Worm (Caenorhabditis elegans) whole organism, L4 larva: ENCODE measurements around the gene rde-12.
A peak's percentile ranks its signal among the peaks of the same experiment; 100 is the strongest.

Source experiments
- T20F7.1 ChIP-seq: fragments of 200-800 bp; sonication (Bioruptor generic); optimal IDR thresholded peaks from 2 replicates; lab custom pipeline; 2018; ENCODE audit warnings: mild to moderate bottlenecking, missing genetic modification characterization, missing compliant biosample characterization
- Y48G9A.11 ChIP-seq: fragments of 200-800 bp; sonication (Bioruptor generic); IDR thresholded peaks from 2 replicates; pipeline ENCODE4 v1.3.6; 2022; ENCODE audit warnings: missing genetic modification reagents, missing genetic modification characterization, missing compliant biosample characterization
- aha-1 ChIP-seq: fragments of 150-350 bp; peaks from one replicate; lab custom pipeline; 2014; ENCODE audit warnings: missing biosample characterization, missing genetic modification characterization
- ceh-28 ChIP-seq: fragments of 150-350 bp; optimal IDR thresholded peaks from 2 replicates; lab custom pipeline; 2014; ENCODE audit warnings: missing biosample characterization, missing genetic modification reagents, missing genetic modification characterization
- daf-16 ChIP-seq, 3 experiments: sonication (generic microtip); optimal IDR thresholded peaks; 2 replicates each; lab custom pipeline; 2016 to 2017; ENCODE audit warnings: missing genetic modification characterization in 3 of 3, missing genetic modification reagents in 3 of 3, mild to moderate bottlenecking in 2 of 3, missing compliant biosample characterization in 2 of 3, missing biosample characterization in 1 of 3, moderate library complexity in 1 of 3
- dmd-6 ChIP-seq: fragments of 200-800 bp; sonication (Bioruptor generic); IDR thresholded peaks from 2 replicates; pipeline ENCODE4 v1.3.6; 2022; ENCODE audit warnings: missing genetic modification reagents, missing genetic modification characterization, missing compliant biosample characterization
- dve-1 ChIP-seq: sonication (generic microtip); optimal IDR thresholded peaks from 2 replicates; lab custom pipeline; 2017; ENCODE audit warnings: antibody characterized with exemption, mild to moderate bottlenecking, missing genetic modification characterization, missing compliant biosample characterization; ENCODE audit not compliant: insufficient read depth
- egl-43 ChIP-seq: fragments of 200-800 bp; sonication (Bioruptor generic); IDR thresholded peaks from 2 replicates; pipeline ENCODE4 v1.3.6; 2022; ENCODE audit warnings: missing genetic modification reagents, missing genetic modification characterization, missing compliant biosample characterization
- gei-8 ChIP-seq: fragments of 200-800 bp; sonication (Bioruptor generic); optimal IDR thresholded peaks from 2 replicates; lab custom pipeline; 2018; ENCODE audit warnings: mild to moderate bottlenecking, missing genetic modification characterization, missing compliant biosample characterization
- hif-1 ChIP-seq, 2 experiments: sonication (generic microtip); optimal IDR thresholded peaks; 2 replicates each; lab custom pipeline; 2016 to 2017; ENCODE audit warnings: missing compliant biosample characterization in 2 of 2, missing genetic modification characterization in 2 of 2, missing genetic modification reagents in 2 of 2, missing genotype in 2 of 2, mild to moderate bottlenecking in 1 of 2
- hlh-11 ChIP-seq: fragments of 200-800 bp; sonication (Bioruptor generic); optimal IDR thresholded peaks from 2 replicates; lab custom pipeline; 2018; ENCODE audit warnings: mild to moderate bottlenecking, missing genetic modification characterization, missing compliant biosample characterization
- hlh-30 ChIP-seq: sonication (generic microtip); optimal IDR thresholded peaks from 2 replicates; lab custom pipeline; 2017; ENCODE audit warnings: antibody characterized with exemption, mild to moderate bottlenecking, missing genetic modification characterization, missing compliant biosample characterization; ENCODE audit not compliant: insufficient read depth
- lim-7 ChIP-seq: fragments of 200-800 bp; sonication (Bioruptor generic); IDR thresholded peaks from 2 replicates; pipeline ENCODE4 v1.3.6; 2022; ENCODE audit warnings: missing genetic modification characterization, missing compliant biosample characterization
- lin-29 ChIP-seq: fragments of 200-800 bp; sonication (Bioruptor generic); IDR thresholded peaks from 2 replicates; pipeline ENCODE4 v1.3.6; 2022; ENCODE audit warnings: missing genetic modification reagents, missing genetic modification characterization, missing compliant biosample characterization
- lin-39 ChIP-seq: fragments of 150-350 bp; optimal IDR thresholded peaks from 2 replicates; lab custom pipeline; 2014; ENCODE audit warnings: missing biosample characterization, missing genetic modification reagents, missing genetic modification characterization
- lsy-2 ChIP-seq, 2 experiments: fragments of 150-350 bp in 1 of 2; sonication (generic microtip) in 1 of 2; optimal IDR thresholded peaks; 2 replicates each; lab custom pipeline; 2014 to 2017; ENCODE audit warnings: missing biosample characterization in 2 of 2, missing genetic modification characterization in 2 of 2
- mdl-1 ChIP-seq, 2 experiments: fragments of 150-350 bp in 1 of 2; sonication (generic microtip) in 1 of 2; optimal IDR thresholded peaks; 2 replicates each; lab custom pipeline; 2014 to 2017; ENCODE audit warnings: missing biosample characterization in 2 of 2, missing genetic modification characterization in 2 of 2
- mep-1 ChIP-seq: fragments of 150-350 bp; sonication (generic microtip); optimal IDR thresholded peaks from 3 replicates; lab custom pipeline; 2014; ENCODE audit warnings: missing biosample characterization, missing genetic modification characterization
- mes-2 ChIP-seq: sonication (generic microtip); optimal IDR thresholded peaks from 2 replicates; lab custom pipeline; 2016; ENCODE audit warnings: missing genotype, mild to moderate bottlenecking, missing genetic modification characterization, missing compliant biosample characterization; ENCODE audit not compliant: poor library complexity, severe bottlenecking
- mxl-3 ChIP-seq: fragments of 200-800 bp; sonication (Bioruptor generic); optimal IDR thresholded peaks from 2 replicates; lab custom pipeline; 2018; ENCODE audit warnings: mild to moderate bottlenecking, missing genetic modification characterization, missing compliant biosample characterization
- nhr-10 ChIP-seq: fragments of 150-350 bp; optimal IDR thresholded peaks from 2 replicates; lab custom pipeline; 2014; ENCODE audit warnings: missing biosample characterization, missing genetic modification characterization
- nhr-237 ChIP-seq: sonication (generic microtip); optimal IDR thresholded peaks from 2 replicates; lab custom pipeline; 2017; ENCODE audit warnings: missing biosample characterization, missing genetic modification characterization
- nhr-28 ChIP-seq: fragments of 150-350 bp; optimal IDR thresholded peaks from 2 replicates; lab custom pipeline; 2014; ENCODE audit warnings: missing biosample characterization, missing genetic modification characterization
- nhr-41 ChIP-seq: fragments of 200-800 bp; sonication (Bioruptor generic); IDR thresholded peaks from 2 replicates; pipeline ENCODE4 v1.3.6; 2022; ENCODE audit warnings: missing genetic modification reagents, missing genetic modification characterization, missing compliant biosample characterization
- nhr-42 ChIP-seq: fragments of 200-800 bp; sonication (Bioruptor generic); IDR thresholded peaks from 2 replicates; pipeline ENCODE4 v1.3.6; 2022; ENCODE audit warnings: missing genetic modification characterization, missing compliant biosample characterization
- nhr-48 ChIP-seq: sonication (generic microtip); optimal IDR thresholded peaks from 2 replicates; lab custom pipeline; 2016; ENCODE audit warnings: mild to moderate bottlenecking, missing genetic modification characterization, missing compliant biosample characterization
- nhr-77 ChIP-seq: fragments of 150-350 bp; optimal IDR thresholded peaks from 2 replicates; lab custom pipeline; 2014; ENCODE audit warnings: missing biosample characterization, missing genetic modification characterization
- pqm-1 ChIP-seq: sonication (generic microtip); optimal IDR thresholded peaks from 2 replicates; lab custom pipeline; 2017; ENCODE audit warnings: missing biosample characterization, missing genetic modification characterization
- saeg-2 ChIP-seq: fragments of 200-800 bp; sonication (Bioruptor generic); IDR thresholded peaks from 2 replicates; pipeline ENCODE4 v1.3.6; 2022; ENCODE audit warnings: missing genetic modification reagents, missing genetic modification characterization, missing compliant biosample characterization
- sdz-12 ChIP-seq: fragments of 200-800 bp; sonication (Bioruptor generic); optimal IDR thresholded peaks from 2 replicates; lab custom pipeline; 2018; ENCODE audit warnings: mild to moderate bottlenecking, missing genetic modification characterization, missing compliant biosample characterization
- skn-1 ChIP-seq: fragments of 150-350 bp; optimal IDR thresholded peaks from 2 replicates; lab custom pipeline; 2014; ENCODE audit warnings: missing biosample characterization, missing genetic modification characterization
- snpc-1.2 ChIP-seq: fragments of 200-800 bp; sonication (Bioruptor generic); IDR thresholded peaks from 2 replicates; pipeline ENCODE4 v1.3.6; 2022; ENCODE audit warnings: missing genetic modification reagents, missing genetic modification characterization, missing compliant biosample characterization
- spr-3 ChIP-seq: fragments of 200-800 bp; sonication (Bioruptor generic); optimal IDR thresholded peaks from 2 replicates; lab custom pipeline; 2018; ENCODE audit warnings: mild to moderate bottlenecking, missing genetic modification characterization, missing compliant biosample characterization
- tra-1 ChIP-seq: fragments of 200-800 bp; sonication (Bioruptor generic); IDR thresholded peaks from 2 replicates; pipeline ENCODE4 v1.3.6; 2022; ENCODE audit warnings: missing genetic modification reagents, missing genetic modification characterization, missing compliant biosample characterization
- unc-62 ChIP-seq, 3 experiments: fragments of 150-350 bp in 1 of 3; sonication (generic microtip); optimal IDR thresholded peaks in 2 of 3; peaks in 1 of 3; 1 replicate in 1 of 3; 2 replicates in 2 of 3; lab custom pipeline; 2014 to 2017; ENCODE audit warnings: missing biosample characterization in 3 of 3, missing genetic modification characterization in 3 of 3, missing genetic modification reagents in 3 of 3, missing genotype in 1 of 3
- zfp-3 ChIP-seq: fragments of 200-800 bp; sonication (Bioruptor generic); conservative IDR thresholded peaks from 2 replicates; pipeline ENCODE4 v1.3.6; 2022; ENCODE audit warnings: missing genetic modification reagents, missing genetic modification characterization, missing compliant biosample characterization

The rde-12 gene

ce11 chrV:13653713-13654393 is 11.3 kb upstream of the rde-12 start, which contains the start of gene lpin-1:
lpin-1 (minus strand) TSS chrV:13654129.
- TF ChIP-seq ceh-28 (tag; lab: Kevin White, UChicago) (no peak), tra-1 (GFP tag; lab: Robert Waterston, UW) (no peak; the same call in 1 of the 2 replicates), saeg-2 (peak; percentile 11; the same call in 1 of the 2 replicates), hif-1 (tag; optimal IDR thresholded peaks at IDR 0.05; lab: Kevin White, UChicago) (peak in 1 of 2 experiments; percentile 38), lin-29 (GFP tag; lab: Robert Waterston, UW) (no peak), lsy-2 (tag; optimal IDR thresholded peaks at IDR 0.05; lab: Kevin White, UChicago) (peak in 1 of 2 experiments; percentile 8), gei-8 (GFP tag; lab: Kevin White, UChicago) (no peak), pqm-1 (peak; percentile 16), aha-1 (peak; percentile 96), unc-62 (GFP tag; optimal IDR thresholded peaks at IDR 0.05 in 1 of 2; lab: Kevin White, UChicago) (peak in 1 of 2 experiments; percentile 60), unc-62 (tag; optimal IDR thresholded peaks at IDR 0.05; lab: Kevin White, UChicago) (no peak), lim-7 (no peak), mes-2 (peak; percentile 6), snpc-1.2 (GFP tag; lab: Robert Waterston, UW) (no peak), daf-16 (GFP tag; optimal IDR thresholded peaks at IDR 0.05; lab: Kevin White, UChicago) (no peak), daf-16 (tag; optimal IDR thresholded peaks at IDR 0.05; lab: Kevin White, UChicago) (peak; percentile 44), nhr-237 (no peak), nhr-41 (GFP tag; lab: Robert Waterston, UW) (peak; percentile 53; the same call in 1 of the 2 replicates), nhr-77 (tag; lab: Kevin White, UChicago) (peak; percentile 35), nhr-10 (no peak), mxl-3 (GFP tag; lab: Kevin White, UChicago) (peak; percentile 70), zfp-3 (0 out of 2 replicates have a peak, but pooled peaks have one; percentile 28), hlh-30 (peak; percentile 20), sdz-12 (GFP tag; lab: Kevin White, UChicago) (peak; percentile 68), egl-43 (no peak), spr-3 (no peak), T20F7.1 (GFP tag; lab: Kevin White, UChicago) (peak; percentile 0), hlh-11 (peak; percentile 85), mep-1 (tag; lab: Kevin White, UChicago) (peak; percentile 40), lin-39 (tag; lab: Kevin White, UChicago) (no peak), dve-1 (peak; percentile 69), nhr-48 (tag; lab: Kevin White, UChicago) (peak; percentile 47), nhr-28 (tag; lab: Kevin White, UChicago) (peak; percentile 77), mdl-1 (tag; optimal IDR thresholded peaks at IDR 0.05; lab: Kevin White, UChicago) (peak in 1 of 2 experiments; percentile 54), nhr-42 (no peak), Y48G9A.11 (GFP tag; lab: Robert Waterston, UW) (no peak)
- TF ChIP-seq, all 104 proteins: peak for 21

ce11 chrV:13654394-13654792 is 10.8 kb upstream of the rde-12 start:
- TF ChIP-seq hlh-11 (peak; percentile 9), skn-1 (tag; lab: Kevin White, UChicago) (no peak), lin-29 (GFP tag; lab: Robert Waterston, UW) (no peak), dmd-6 (GFP tag; lab: Robert Waterston, UW) (peak; percentile 42; the same call in 1 of the 2 replicates)
